Worm (Caenorhabditis elegans) whole organism, mixed stage, embryonic: ENCODE measurements around the gene srx-130.

ENCODE experiments used
- M03D4.4 ChIP-seq: sonication (generic microtip); optimal IDR thresholded peaks from 2 replicates; lab custom pipeline; 2017; ENCODE audit warnings: mild to moderate bottlenecking, missing genetic modification characterization, missing compliant biosample characterization
- blmp-1 ChIP-seq: fragments of 150-350 bp; optimal IDR thresholded peaks from 2 replicates; lab custom pipeline; 2014; ENCODE audit warnings: missing biosample characterization, missing genetic modification characterization
- elt-1 ChIP-seq: sonication (generic microtip); optimal IDR thresholded peaks from 2 replicates; lab custom pipeline; 2017; ENCODE audit warnings: missing genetic modification characterization, mild to moderate bottlenecking, missing compliant biosample characterization, antibody characterized with exemption, moderate library complexity, borderline replicate concordance; ENCODE audit not compliant: insufficient read depth
- flh-1 ChIP-seq: fragments of 200-800 bp; sonication (Bioruptor generic); optimal IDR thresholded peaks from 2 replicates; lab custom pipeline; 2018; ENCODE audit warnings: mild to moderate bottlenecking, missing genetic modification characterization, moderate library complexity, missing compliant biosample characterization
- lsy-2 ChIP-seq: fragments of 150-350 bp; optimal IDR thresholded peaks from 2 replicates; lab custom pipeline; 2014; ENCODE audit warnings: missing biosample characterization, missing genetic modification characterization
- mep-1 ChIP-seq: fragments of 150-350 bp; optimal IDR thresholded peaks from 2 replicates; lab custom pipeline; 2017; ENCODE audit warnings: missing biosample characterization, missing genetic modification reagents, missing genetic modification characterization, inconsistent platforms
- nhr-2 ChIP-seq: fragments of 150-350 bp; optimal IDR thresholded peaks from 2 replicates; lab custom pipeline; 2014; ENCODE audit warnings: missing biosample characterization, missing genetic modification characterization
- sem-2 ChIP-seq: fragments of 200-800 bp; sonication (Bioruptor generic); optimal IDR thresholded peaks from 2 replicates; lab custom pipeline; 2018; ENCODE audit warnings: mild to moderate bottlenecking, missing genetic modification characterization, missing compliant biosample characterization
- snpc-4 ChIP-seq: fragments of 150-350 bp; optimal IDR thresholded peaks from 2 replicates; lab custom pipeline; 2014; ENCODE audit warnings: missing biosample characterization, missing genetic modification characterization
- unc-62 ChIP-seq: fragments of 150-350 bp; optimal IDR thresholded peaks from 2 replicates; lab custom pipeline; 2014; ENCODE audit warnings: missing biosample characterization, missing genetic modification reagents, missing genetic modification characterization
- zip-8 ChIP-seq: fragments of 150-350 bp; optimal IDR thresholded peaks from 2 replicates; lab custom pipeline; 2014; ENCODE audit warnings: missing biosample characterization, missing genetic modification characterization
- ztf-11 ChIP-seq: fragments of 150-350 bp; optimal IDR thresholded peaks from 2 replicates; lab custom pipeline; 2014; ENCODE audit warnings: missing biosample characterization, missing genetic modification characterization

- no peak for TF ChIP-seq elt-1 (tag; lab: Kevin White, UChicago)
- no peak for TF ChIP-seq M03D4.4
- TF ChIP-seq unc-62, result no peak
- no peak for TF ChIP-seq mep-1 (tag; lab: Kevin White, UChicago)
- no peak for TF ChIP-seq flh-1
- no peak for TF ChIP-seq lsy-2 (tag; lab: Kevin White, UChicago)
- no peak for TF ChIP-seq blmp-1
- TF ChIP-seq ztf-11 (tag; lab: Kevin White, UChicago), result no peak
- no peak for TF ChIP-seq nhr-2
- no peak for TF ChIP-seq zip-8 (tag; lab: Kevin White, UChicago)
- TF ChIP-seq sem-2 (GFP tag; lab: Kevin White, UChicago), result no peak
- no peak for TF ChIP-seq snpc-4 (tag; lab: Kevin White, UChicago)
Measured at ce11 chrV:13843147-13843546, at the start of gene srx-130.
